Worm (Caenorhabditis elegans): ENCODE measurements around the gene Y45F10C.6.

- TF ChIP-seq lin-13 (tag; optimal IDR thresholded peaks at IDR 0.05) (no peak), blmp-1 (tag; optimal IDR thresholded peaks at IDR 0.05) (no peak), unc-39 (tag; optimal IDR thresholded peaks at IDR 0.05) (no peak), ztf-11 (tag; optimal IDR thresholded peaks at IDR 0.05) (no peak)
These were observed 14.8 kb downstream of the Y45F10C.6 start, which contains the start of gene fbxa-215 for ce11 chrIV:13666849-13667430.

Data from whole organism, mixed stage, embryonic.